Worm (Caenorhabditis elegans) whole organism, L4/young adult: ENCODE data around the gene clec-214.

Source experiments
- W03F9.2 ChIP-seq: fragments of 150-350 bp; optimal IDR thresholded peaks from 2 replicates; lab custom pipeline; 2014; ENCODE audit warnings: missing biosample characterization, missing genetic modification characterization
- dao-5 ChIP-seq: sonication (generic microtip); optimal IDR thresholded peaks from 2 replicates; lab custom pipeline; 2016; ENCODE audit warnings: missing genotype, missing genetic modification characterization, moderate library complexity, missing compliant biosample characterization
- him-1 ChIP-seq: sonication (generic microtip); optimal IDR thresholded peaks from 2 replicates; lab custom pipeline; 2016; ENCODE audit warnings: missing genotype, missing genetic modification reagents, missing genetic modification characterization, missing compliant biosample characterization

DNA sequence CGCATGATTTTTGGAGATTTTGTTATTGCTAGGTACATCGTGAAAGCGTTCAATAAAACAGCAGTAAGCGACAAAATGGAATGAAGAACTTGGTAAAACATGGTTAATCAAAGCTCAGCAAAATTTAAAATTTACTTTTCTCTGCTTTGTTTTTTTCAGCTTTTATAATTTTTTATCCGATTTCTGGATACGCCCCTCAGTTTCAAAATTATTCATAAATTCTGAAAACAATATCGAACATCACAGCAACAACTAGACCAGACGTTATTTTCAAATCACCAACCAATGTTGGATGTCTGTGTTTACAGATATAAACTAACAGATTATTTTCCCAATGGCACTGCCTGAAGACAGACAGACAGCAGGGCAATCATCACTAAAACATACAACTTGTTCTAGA, 24.5 kb downstream of the clec-214 start, which contains the start of gene srd-31:
- no peak for TF ChIP-seq him-1 (tag; lab: Kevin White, UChicago)
- TF ChIP-seq dao-5 (tag; lab: Kevin White, UChicago) = no peak
- no peak for TF ChIP-seq W03F9.2 (tag; lab: Kevin White, UChicago)
